Worm (Caenorhabditis elegans) whole organism, young adult: ENCODE data around the gene C05C12.5.
"Not testable (repeated sequence)": the region's sequence is repeated elsewhere in the genome, so short reads cannot be mapped to it uniquely, and the experiment has no call there.

ENCODE experiments used
- D2030.7 ChIP-seq: fragments of 200-800 bp; sonication (Bioruptor generic); IDR thresholded peaks from 2 replicates; pipeline ENCODE4 v1.3.6; 2022; ENCODE audit warnings: missing genetic modification reagents, missing genetic modification characterization, missing compliant biosample characterization
- F22D6.2 ChIP-seq: sonication (generic microtip); optimal IDR thresholded peaks from 2 replicates; lab custom pipeline; 2016; ENCODE audit warnings: mild to moderate bottlenecking, missing genetic modification characterization, missing compliant biosample characterization
- F39B2.1 ChIP-seq: fragments of 200-800 bp; sonication (Bioruptor generic); IDR thresholded peaks from 2 replicates; pipeline ENCODE4 v1.3.6; 2022; ENCODE audit warnings: missing genetic modification reagents, missing genetic modification characterization, missing compliant biosample characterization
- K11D2.4 ChIP-seq: fragments of 200-800 bp; sonication (Bioruptor generic); IDR thresholded peaks from 2 replicates; pipeline ENCODE4 v1.3.6; 2022; ENCODE audit warnings: missing genetic modification reagents, missing genetic modification characterization, missing compliant biosample characterization
- T26A5.8 ChIP-seq: sonication (generic microtip); optimal IDR thresholded peaks from 2 replicates; lab custom pipeline; 2016; ENCODE audit warnings: missing genetic modification characterization, missing compliant biosample characterization
- Y53F4B.3 ChIP-seq: fragments of 200-800 bp; sonication (Bioruptor generic); IDR thresholded peaks from 2 replicates; pipeline ENCODE4 v1.3.6; 2022; ENCODE audit warnings: missing genetic modification reagents, missing genetic modification characterization, missing compliant biosample characterization
- Y56A3A.18 ChIP-seq: fragments of 200-800 bp; sonication (Bioruptor generic); IDR thresholded peaks from 2 replicates; pipeline ENCODE4 v1.3.6; 2022; ENCODE audit warnings: missing genetic modification reagents, missing genetic modification characterization, missing compliant biosample characterization
- Y67H2A.10 ChIP-seq: fragments of 200-800 bp; sonication (Bioruptor generic); conservative IDR thresholded peaks from 2 replicates; pipeline ENCODE4 v1.3.6; 2022; ENCODE audit warnings: missing genetic modification reagents, missing genetic modification characterization, missing compliant biosample characterization
- Y95B8A.8 ChIP-seq: fragments of 200-800 bp; sonication (Bioruptor generic); IDR thresholded peaks from 2 replicates; pipeline ENCODE4 v1.3.6; 2022; ENCODE audit warnings: missing genetic modification reagents, missing genetic modification characterization, missing compliant biosample characterization
- ama-1 ChIP-seq, 3 experiments: fragments of 150-350 bp in 1 of 3; sonication (generic microtip) in 2 of 3; optimal IDR thresholded peaks; 2 replicates each; lab custom pipeline; 2014 to 2018; ENCODE audit warnings: missing biosample characterization in 2 of 3, missing genetic modification characterization in 2 of 3, missing genetic modification reagents in 2 of 3
- atf-7 ChIP-seq: sonication (generic microtip); optimal IDR thresholded peaks from 2 replicates; lab custom pipeline; 2017; ENCODE audit warnings: mild to moderate bottlenecking, missing genetic modification characterization, missing compliant biosample characterization
- cebp-1 ChIP-seq, 2 experiments: fragments of 200-800 bp in 1 of 2; sonication (Bioruptor generic) in 1 of 2; sonication (generic microtip) in 1 of 2; IDR thresholded peaks in 1 of 2; optimal IDR thresholded peaks in 1 of 2; 2 replicates each; pipeline versions ENCODE4 v1.3.6 to Lab custom; 2017 to 2022; ENCODE audit warnings: missing compliant biosample characterization in 2 of 2, missing genetic modification characterization in 2 of 2, mild to moderate bottlenecking in 1 of 2, missing genetic modification reagents in 1 of 2, moderate library complexity in 1 of 2
- ceh-27 ChIP-seq: fragments of 200-800 bp; sonication (Bioruptor generic); optimal IDR thresholded peaks from 2 replicates; lab custom pipeline; 2018; ENCODE audit warnings: mild to moderate bottlenecking, missing genetic modification characterization, moderate library complexity, missing compliant biosample characterization
- ceh-40 ChIP-seq: fragments of 200-800 bp; sonication (Bioruptor generic); IDR thresholded peaks from 2 replicates; pipeline ENCODE4 v1.3.6; 2022; ENCODE audit warnings: missing genetic modification characterization, missing compliant biosample characterization
- chd-7 ChIP-seq: sonication (generic microtip); optimal IDR thresholded peaks from 2 replicates; lab custom pipeline; 2016; ENCODE audit warnings: mild to moderate bottlenecking, missing genetic modification characterization, moderate library complexity, missing compliant biosample characterization
- dpff-1 ChIP-seq: sonication (generic microtip); optimal IDR thresholded peaks from 2 replicates; lab custom pipeline; 2017; ENCODE audit warnings: mild to moderate bottlenecking, missing genetic modification characterization, missing compliant biosample characterization
- dpl-1 ChIP-seq: fragments of 150-350 bp; optimal IDR thresholded peaks from 2 replicates; lab custom pipeline; 2014; ENCODE audit warnings: missing biosample characterization, missing genetic modification reagents, missing genetic modification characterization
- egrh-3 ChIP-seq: fragments of 200-800 bp; sonication (Bioruptor generic); IDR thresholded peaks from 2 replicates; pipeline ENCODE4 v1.3.6; 2022; ENCODE audit warnings: missing genetic modification reagents, missing genetic modification characterization, missing compliant biosample characterization
- fkh-3 ChIP-seq: sonication (generic microtip); optimal IDR thresholded peaks from 2 replicates; lab custom pipeline; 2016; ENCODE audit warnings: mild to moderate bottlenecking, missing genetic modification characterization, missing compliant biosample characterization
- hlh-26 ChIP-seq: fragments of 200-800 bp; sonication (Bioruptor generic); conservative IDR thresholded peaks from 2 replicates; pipeline ENCODE4 v1.3.6; 2022; ENCODE audit warnings: missing genetic modification reagents, missing genetic modification characterization, missing compliant biosample characterization
- hsf-1 ChIP-seq: fragments of 200-800 bp; sonication (Bioruptor generic); IDR thresholded peaks from 2 replicates; pipeline ENCODE4 v1.3.6; 2022; ENCODE audit warnings: missing genetic modification reagents, missing genetic modification characterization, missing compliant biosample characterization
- lin-35 ChIP-seq, 3 experiments: fragments of 150-350 bp in 2 of 3; sonication (generic microtip) in 1 of 3; optimal IDR thresholded peaks; 2 replicates each; lab custom pipeline; 2014 to 2018; ENCODE audit warnings: missing biosample characterization in 3 of 3, missing genetic modification characterization in 3 of 3, missing genetic modification reagents in 3 of 3
- madf-8 ChIP-seq: fragments of 200-800 bp; sonication (Bioruptor generic); conservative IDR thresholded peaks from 2 replicates; pipeline ENCODE4 v1.3.6; 2022; ENCODE audit warnings: missing genetic modification reagents, missing genetic modification characterization, missing compliant biosample characterization
- mcd-1 ChIP-seq: fragments of 200-800 bp; sonication (Bioruptor generic); IDR thresholded peaks from 2 replicates; pipeline ENCODE4 v1.3.6; 2022; ENCODE audit warnings: missing genetic modification reagents, missing genetic modification characterization, missing compliant biosample characterization
- nhr-120 ChIP-seq: fragments of 200-800 bp; sonication (Bioruptor generic); IDR thresholded peaks from 2 replicates; pipeline ENCODE4 v1.3.6; 2022; ENCODE audit warnings: missing genetic modification characterization, missing compliant biosample characterization
- pha-4 ChIP-seq: fragments of 150-350 bp; sonication (generic microtip); optimal IDR thresholded peaks from 2 replicates; lab custom pipeline; 2014; ENCODE audit warnings: missing biosample characterization, missing genetic modification reagents, missing genetic modification characterization
- rpc-1 ChIP-seq, 2 experiments: fragments of 150-350 bp in 1 of 2; sonication (generic microtip) in 1 of 2; optimal IDR thresholded peaks; 2 replicates each; lab custom pipeline; 2014 to 2018; ENCODE audit warnings: missing biosample characterization in 1 of 2, missing genetic modification characterization in 1 of 2, missing genetic modification reagents in 1 of 2, missing genotype in 1 of 2
- sdz-38 ChIP-seq: sonication (generic microtip); optimal IDR thresholded peaks from 2 replicates; lab custom pipeline; 2016; ENCODE audit warnings: missing genotype, missing genetic modification characterization, missing compliant biosample characterization
- snpc-1.3 ChIP-seq: sonication (generic microtip); optimal IDR thresholded peaks from 2 replicates; lab custom pipeline; 2017; ENCODE audit warnings: missing genetic modification characterization, mild to moderate bottlenecking, missing compliant biosample characterization, antibody characterized with exemption, moderate library complexity, missing genotype, missing genetic modification reagents; ENCODE audit not compliant: insufficient read depth
- somi-1 ChIP-seq: fragments of 200-800 bp; sonication (Bioruptor generic); optimal IDR thresholded peaks from 2 replicates; lab custom pipeline; 2018; ENCODE audit warnings: mild to moderate bottlenecking, missing genetic modification characterization, missing compliant biosample characterization
- unc-62 ChIP-seq: fragments of 150-350 bp; optimal IDR thresholded peaks from 2 replicates; lab custom pipeline; 2014; ENCODE audit warnings: missing biosample characterization, missing genetic modification reagents, missing genetic modification characterization
- xnd-1 ChIP-seq: sonication (generic microtip); optimal IDR thresholded peaks from 2 replicates; lab custom pipeline; 2016; ENCODE audit warnings: missing genotype, missing genetic modification reagents, missing genetic modification characterization, missing compliant biosample characterization
- zfh-2 ChIP-seq: fragments of 200-800 bp; sonication (Bioruptor generic); conservative IDR thresholded peaks from 2 replicates; pipeline ENCODE4 v1.3.6; 2022; ENCODE audit warnings: missing genetic modification reagents, missing genetic modification characterization, missing compliant biosample characterization
- ztf-18 ChIP-seq: sonication (generic microtip); optimal IDR thresholded peaks from 2 replicates; lab custom pipeline; 2016; ENCODE audit warnings: missing genotype, mild to moderate bottlenecking, missing genetic modification characterization, missing compliant biosample characterization
- ztf-6 ChIP-seq: fragments of 200-800 bp; sonication (Bioruptor generic); IDR thresholded peaks from 2 replicates; pipeline ENCODE4 v1.3.6; 2022; ENCODE audit warnings: missing genetic modification reagents, missing genetic modification characterization, missing compliant biosample characterization

C05C12.5 gene

DNA sequence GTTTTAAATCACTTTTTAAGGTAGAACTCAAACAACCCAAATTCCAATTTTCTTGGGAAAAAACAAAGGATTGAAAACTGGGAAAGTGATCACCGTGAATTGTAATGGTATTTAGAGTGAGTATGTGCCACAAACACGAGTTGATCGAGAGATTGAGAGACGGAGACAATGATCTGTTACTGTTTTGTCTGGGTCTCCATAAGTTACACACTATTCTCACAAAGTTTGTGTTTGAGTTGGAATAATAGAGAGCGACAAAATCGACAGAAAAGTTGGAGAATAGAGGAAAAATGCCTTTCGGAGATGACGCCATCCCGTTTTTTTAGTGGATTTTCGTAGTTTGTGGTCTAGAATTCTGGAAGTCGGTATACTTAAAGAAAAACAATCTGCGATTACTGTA lies 10.3 kb upstream of the C05C12.5 start, which contains the start of gene nhr-7:
Gene nhr-7 (minus strand): TSS at position 101 of the 400 bp plus-strand sequence.
- TF ChIP-seq ceh-40 (GFP tag; lab: Robert Waterston, UW) (no peak), rpc-1 (optimal IDR thresholded peaks at IDR 0.05; lab: Kevin White, UChicago) (no peak), rpc-1 (tag; optimal IDR thresholded peaks at IDR 0.05; lab: Kevin White, UChicago) (no peak), F39B2.1 (GFP tag; lab: Robert Waterston, UW) (no peak), sdz-38 (tag; lab: Kevin White, UChicago) (no peak)

DNA sequence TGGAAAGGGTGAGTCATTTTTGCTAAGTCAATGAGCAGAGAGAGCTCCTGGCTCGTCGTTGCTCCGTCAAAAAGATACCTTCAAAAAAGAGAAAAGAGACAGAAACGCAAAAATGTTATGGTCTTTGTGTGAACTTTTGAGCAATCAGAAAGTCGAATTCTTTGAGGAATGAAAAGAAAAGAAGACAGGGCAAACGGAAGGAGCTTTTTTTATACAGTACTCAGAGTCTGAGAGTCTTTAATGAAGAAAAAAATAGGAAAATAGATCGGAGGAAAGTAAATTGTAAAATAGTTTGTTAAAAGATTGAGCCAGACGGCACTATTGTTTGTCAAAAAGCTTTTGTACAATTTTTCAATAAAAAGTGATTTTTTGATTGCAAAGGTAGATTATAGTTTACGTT lies 8.5 kb upstream of the C05C12.5 start:
- TF ChIP-seq cebp-1 (GFP tag; IDR thresholded peaks at IDR 0.05; lab: Robert Waterston, UW): no peak
- TF ChIP-seq cebp-1 (tag; optimal IDR thresholded peaks at IDR 0.05; lab: Kevin White, UChicago): no peak
- TF ChIP-seq madf-8 (GFP tag; lab: Robert Waterston, UW): no peak
- no peak for TF ChIP-seq T26A5.8
- TF ChIP-seq Y56A3A.18 (GFP tag; lab: Robert Waterston, UW): no peak
- TF ChIP-seq ztf-6: no peak
- TF ChIP-seq lin-35 (GFP tag; optimal IDR thresholded peaks at IDR 0.05; lab: Kevin White, UChicago): no peak
- no peak for TF ChIP-seq zfh-2 (GFP tag; lab: Robert Waterston, UW)
- no peak for TF ChIP-seq somi-1
- TF ChIP-seq K11D2.4: no peak
- TF ChIP-seq ceh-27 (GFP tag; lab: Kevin White, UChicago): no peak
- no peak for TF ChIP-seq D2030.7 (GFP tag; lab: Robert Waterston, UW)
- no peak for TF ChIP-seq egrh-3 (GFP tag; lab: Robert Waterston, UW)
- TF ChIP-seq Y95B8A.8 (GFP tag; lab: Robert Waterston, UW): no peak
- TF ChIP-seq nhr-120 (GFP tag; lab: Robert Waterston, UW): no peak
- TF ChIP-seq pha-4 (tag; lab: Kevin White, UChicago): no peak
- no peak for TF ChIP-seq unc-62 (GFP tag; lab: Kevin White, UChicago)
- TF ChIP-seq Y53F4B.3: no peak
- TF ChIP-seq snpc-1.3 (tag; lab: Kevin White, UChicago): no peak
- no peak for TF ChIP-seq rpc-1 (optimal IDR thresholded peaks at IDR 0.05; lab: Kevin White, UChicago)
- TF ChIP-seq rpc-1 (tag; optimal IDR thresholded peaks at IDR 0.05; lab: Kevin White, UChicago): no peak
- no peak for TF ChIP-seq hsf-1 (GFP tag; lab: Robert Waterston, UW)

DNA sequence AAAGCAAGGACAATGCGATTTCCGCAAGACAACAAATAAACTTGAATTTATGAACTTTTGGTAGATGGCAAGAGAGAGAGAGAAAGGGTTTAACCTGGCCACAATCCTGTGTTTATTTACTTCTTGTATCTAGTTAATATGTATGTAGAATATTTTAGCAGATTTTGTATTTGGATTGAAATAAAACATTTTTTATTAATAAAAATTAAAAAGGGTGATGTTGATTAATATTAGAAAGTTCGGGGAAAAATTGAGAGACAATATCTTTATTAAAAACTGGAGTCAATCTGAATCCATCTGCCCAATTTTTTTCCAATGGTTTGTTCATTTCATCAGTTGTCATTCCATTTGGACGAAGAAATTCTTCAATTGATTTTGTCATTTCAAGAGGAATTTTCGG lies 5.1 kb upstream of the C05C12.5 start, which contains the start of gene col-127:
Gene col-127 (minus strand): TSS at position 101 of the 400 bp plus-strand sequence.
- no peak for TF ChIP-seq hlh-26 (GFP tag; lab: Robert Waterston, UW)
- TF ChIP-seq xnd-1 (tag; lab: Kevin White, UChicago): no peak
- no peak for TF ChIP-seq mcd-1 (GFP tag; lab: Robert Waterston, UW)
- TF ChIP-seq dpff-1 (tag; lab: Kevin White, UChicago): no peak
- TF ChIP-seq fkh-3: no peak
- TF ChIP-seq somi-1: no peak
- no peak for TF ChIP-seq atf-7 (tag; lab: Kevin White, UChicago)
- no peak for TF ChIP-seq hsf-1 (GFP tag; lab: Robert Waterston, UW)
- no peak for TF ChIP-seq F22D6.2
- TF ChIP-seq ama-1 (optimal IDR thresholded peaks at IDR 0.05; lab: Kevin White, UChicago): no peak
- TF ChIP-seq ama-1 (GFP tag; optimal IDR thresholded peaks at IDR 0.05; lab: Kevin White, UChicago): no peak
- TF ChIP-seq dpl-1: no peak
- no peak for TF ChIP-seq Y67H2A.10 (GFP tag; lab: Robert Waterston, UW)

DNA sequence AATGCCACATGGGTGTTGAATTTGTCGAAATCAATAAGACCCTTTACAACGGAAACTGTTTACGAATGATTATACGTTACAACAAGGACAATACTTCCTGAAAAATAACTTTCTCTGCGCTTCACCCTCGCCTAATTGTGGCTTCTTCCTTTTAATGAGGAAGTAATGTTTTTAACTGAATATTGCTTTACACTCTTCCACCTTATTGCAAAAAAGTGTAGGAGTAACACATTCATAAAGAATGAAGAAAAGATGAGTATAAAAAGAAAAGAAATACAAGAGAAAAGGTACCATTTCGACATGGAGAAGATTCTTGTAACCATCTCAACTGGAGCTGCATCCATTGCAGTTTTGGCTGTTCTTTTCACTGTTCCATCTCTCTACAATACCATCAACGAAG lies 2.1 kb upstream of the C05C12.5 start, which contains the start of gene col-126:
Gene col-126 (plus strand): TSS at position 301 of the 400 bp plus-strand sequence.
- TF ChIP-seq chd-7 (tag; lab: Kevin White, UChicago); ztf-18 (tag; lab: Kevin White, UChicago); egrh-3 (GFP tag; lab: Robert Waterston, UW): not testable (repeated sequence)
